Worm (Caenorhabditis elegans): Measurements from ENCODE around the gene F25E5.2.

DNA sequence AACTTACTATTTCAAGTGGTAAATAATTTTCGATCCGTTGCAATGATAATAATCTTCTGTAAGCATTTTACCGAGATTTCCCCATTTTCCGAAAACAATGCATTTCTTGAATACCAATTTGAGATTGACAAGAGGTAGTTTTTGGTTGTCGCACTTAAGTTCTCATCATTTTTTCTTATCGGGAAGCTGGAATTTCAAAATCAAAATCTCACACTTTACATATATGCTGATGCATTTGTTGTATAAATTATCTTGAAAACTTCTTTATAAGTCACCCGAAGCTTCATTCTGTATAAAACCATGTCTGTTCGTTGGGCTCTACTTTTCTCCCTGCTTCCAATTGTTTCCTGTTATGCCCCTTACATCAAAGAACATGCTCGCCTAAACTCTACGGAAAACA lies 3.7 kb upstream of the F25E5.2 start, which contains the start of gene try-11:
- TF ChIP-seq sea-2 (GFP tag; IDR thresholded peaks at IDR 0.05) (no peak), zfh-2 (GFP tag; conservative IDR thresholded peaks at IDR 0.05) (no peak), ceh-58 (GFP tag; IDR thresholded peaks at IDR 0.05) (no peak), ama-1 (optimal IDR thresholded peaks at IDR 0.05) (no peak), ama-1 (GFP tag; optimal IDR thresholded peaks at IDR 0.05) (no peak), T07F8.4 (tag; optimal IDR thresholded peaks at IDR 0.05) (no peak), unc-62 (GFP tag; optimal IDR thresholded peaks at IDR 0.05) (no peak), unc-130 (GFP tag; optimal IDR thresholded peaks at IDR 0.05) (no peak), atf-7 (tag; optimal IDR thresholded peaks at IDR 0.05) (no peak), B0261.1 (tag; optimal IDR thresholded peaks at IDR 0.05) (no peak)
